Worm (Caenorhabditis elegans) whole organism, L3 larva: ENCODE data around the gene lap-1.

Experiments
- R02D3.7 ChIP-seq: fragments of 150-350 bp; optimal IDR thresholded peaks from 2 replicates; lab custom pipeline; 2014; ENCODE audit warnings: missing biosample characterization, missing genetic modification characterization
- aly-2 ChIP-seq: fragments of 150-350 bp; optimal IDR thresholded peaks from 2 replicates; lab custom pipeline; 2014; ENCODE audit warnings: missing biosample characterization, missing genetic modification characterization
- ama-1 ChIP-seq: fragments of 150-350 bp; optimal IDR thresholded peaks from 2 replicates; lab custom pipeline; 2018
- ceh-16 ChIP-seq: sonication (generic microtip); optimal IDR thresholded peaks from 2 replicates; lab custom pipeline; 2017; ENCODE audit warnings: missing biosample characterization, missing genetic modification characterization
- ceh-28 ChIP-seq: fragments of 150-350 bp; optimal IDR thresholded peaks from 2 replicates; lab custom pipeline; 2014; ENCODE audit warnings: missing biosample characterization, missing genetic modification reagents, missing genetic modification characterization
- ceh-82 ChIP-seq: fragments of 150-350 bp; optimal IDR thresholded peaks from 2 replicates; lab custom pipeline; 2014; ENCODE audit warnings: missing biosample characterization, missing genetic modification characterization
- ceh-9 ChIP-seq: sonication (generic microtip); optimal IDR thresholded peaks from 2 replicates; lab custom pipeline; 2018; ENCODE audit warnings: missing biosample characterization, missing genetic modification characterization
- daf-12 ChIP-seq: fragments of 150-350 bp; optimal IDR thresholded peaks from 2 replicates; lab custom pipeline; 2014; ENCODE audit warnings: missing biosample characterization, missing genetic modification reagents, missing genetic modification characterization
- egl-27 ChIP-seq: sonication (generic microtip); optimal IDR thresholded peaks from 4 replicates; lab custom pipeline; 2017; ENCODE audit warnings: missing biosample characterization, missing genetic modification reagents, missing genetic modification characterization
- egl-5 ChIP-seq: fragments of 150-350 bp; optimal IDR thresholded peaks from 2 replicates; lab custom pipeline; 2017; ENCODE audit warnings: missing biosample characterization, missing genetic modification reagents, missing genetic modification characterization, inconsistent platforms
- elt-1 ChIP-seq: fragments of 150-350 bp; optimal IDR thresholded peaks from 2 replicates; lab custom pipeline; 2014; ENCODE audit warnings: missing biosample characterization, missing genetic modification characterization
- elt-2 ChIP-seq: sonication (generic microtip); optimal IDR thresholded peaks from 2 replicates; lab custom pipeline; 2016; ENCODE audit warnings: missing genetic modification reagents, mild to moderate bottlenecking, missing genetic modification characterization, missing compliant biosample characterization
- eor-1 ChIP-seq, 2 experiments: fragments of 150-350 bp; optimal IDR thresholded peaks; 2 replicates each; lab custom pipeline; 2014 to 2018; ENCODE audit warnings: missing biosample characterization in 2 of 2, missing genetic modification characterization in 2 of 2
- fkh-2 ChIP-seq: fragments of 150-350 bp; optimal IDR thresholded peaks from 2 replicates; lab custom pipeline; 2014; ENCODE audit warnings: missing biosample characterization, missing genetic modification reagents, missing genetic modification characterization
- fos-1 ChIP-seq: fragments of 150-350 bp; optimal IDR thresholded peaks from 2 replicates; lab custom pipeline; 2014; ENCODE audit warnings: missing biosample characterization, missing genetic modification characterization
- hmg-11 ChIP-seq: sonication (generic microtip); optimal IDR thresholded peaks from 2 replicates; lab custom pipeline; 2016; ENCODE audit warnings: missing genetic modification characterization, missing compliant biosample characterization
- jun-1 ChIP-seq: fragments of 150-350 bp; optimal IDR thresholded peaks from 2 replicates; lab custom pipeline; 2014; ENCODE audit warnings: missing biosample characterization, missing genetic modification reagents, missing genetic modification characterization
- lin-15B ChIP-seq: fragments of 150-350 bp; optimal IDR thresholded peaks from 2 replicates; lab custom pipeline; 2014; ENCODE audit warnings: missing biosample characterization, missing genetic modification characterization
- lin-39 ChIP-seq: fragments of 150-350 bp; optimal IDR thresholded peaks from 2 replicates; lab custom pipeline; 2018; ENCODE audit warnings: missing biosample characterization, missing genetic modification reagents, missing genetic modification characterization
- mdl-1 ChIP-seq: fragments of 150-350 bp; optimal IDR thresholded peaks from 2 replicates; lab custom pipeline; 2014; ENCODE audit warnings: missing biosample characterization, missing genetic modification characterization
- mml-1 ChIP-seq: fragments of 150-350 bp; sonication (generic microtip); optimal IDR thresholded peaks from 3 replicates; lab custom pipeline; 2014; ENCODE audit warnings: missing biosample characterization, missing genetic modification characterization
- nfya-1 ChIP-seq: sonication (generic microtip); optimal IDR thresholded peaks from 2 replicates; lab custom pipeline; 2017; ENCODE audit warnings: missing genetic modification characterization, mild to moderate bottlenecking, missing compliant biosample characterization, antibody characterized with exemption, moderate library complexity; ENCODE audit not compliant: insufficient read depth
- nhr-12 ChIP-seq: fragments of 150-350 bp; optimal IDR thresholded peaks from 2 replicates; lab custom pipeline; 2014; ENCODE audit warnings: missing biosample characterization, missing genetic modification characterization
- nhr-23 ChIP-seq: fragments of 150-350 bp; optimal IDR thresholded peaks from 2 replicates; lab custom pipeline; 2014; ENCODE audit warnings: missing biosample characterization, missing genetic modification reagents, missing genetic modification characterization
- nhr-237 ChIP-seq: fragments of 150-350 bp; optimal IDR thresholded peaks from 2 replicates; lab custom pipeline; 2014; ENCODE audit warnings: missing biosample characterization, missing genetic modification characterization
- nhr-28 ChIP-seq: fragments of 150-350 bp; optimal IDR thresholded peaks from 2 replicates; lab custom pipeline; 2014; ENCODE audit warnings: missing biosample characterization, missing genetic modification characterization
- nhr-67 ChIP-seq: fragments of 150-350 bp; optimal IDR thresholded peaks from 2 replicates; lab custom pipeline; 2014; ENCODE audit warnings: missing biosample characterization, missing genetic modification characterization
- nhr-76 ChIP-seq: fragments of 150-350 bp; sonication (generic microtip); optimal IDR thresholded peaks from 5 replicates; lab custom pipeline; 2014; ENCODE audit warnings: missing biosample characterization, missing genetic modification characterization
- nhr-77 ChIP-seq: fragments of 150-350 bp; optimal IDR thresholded peaks from 2 replicates; lab custom pipeline; 2014; ENCODE audit warnings: missing biosample characterization, missing genetic modification characterization
- pha-4 ChIP-seq: fragments of 150-350 bp; optimal IDR thresholded peaks from 2 replicates; lab custom pipeline; 2014; ENCODE audit warnings: missing biosample characterization, missing genetic modification reagents, missing genetic modification characterization
- pqm-1 ChIP-seq: fragments of 150-350 bp; optimal IDR thresholded peaks from 2 replicates; lab custom pipeline; 2017; ENCODE audit warnings: missing biosample characterization, missing genetic modification characterization, inconsistent platforms
- sea-2 ChIP-seq: fragments of 150-350 bp; sonication (generic microtip); optimal IDR thresholded peaks from 4 replicates; lab custom pipeline; 2014; ENCODE audit warnings: missing biosample characterization, missing genetic modification reagents, missing genetic modification characterization
- skn-1 ChIP-seq: fragments of 150-350 bp; optimal IDR thresholded peaks from 2 replicates; lab custom pipeline; 2014; ENCODE audit warnings: missing biosample characterization, missing genetic modification characterization
- snpc-4 ChIP-seq: fragments of 150-350 bp; optimal IDR thresholded peaks from 2 replicates; lab custom pipeline; 2014; ENCODE audit warnings: missing biosample characterization, missing genetic modification characterization
- tbx-2 ChIP-seq: sonication (generic microtip); optimal IDR thresholded peaks from 2 replicates; lab custom pipeline; 2016; ENCODE audit warnings: mild to moderate bottlenecking, missing genetic modification characterization, missing compliant biosample characterization
- unc-39 ChIP-seq: sonication (generic microtip); optimal IDR thresholded peaks from 4 replicates; lab custom pipeline; 2017; ENCODE audit warnings: missing biosample characterization, missing genetic modification characterization
- unc-62 ChIP-seq: fragments of 150-350 bp; sonication (generic microtip); optimal IDR thresholded peaks from 4 replicates; lab custom pipeline; 2014; ENCODE audit warnings: missing biosample characterization, missing genetic modification reagents, missing genetic modification characterization
- zag-1 ChIP-seq: fragments of 150-350 bp; optimal IDR thresholded peaks from 2 replicates; lab custom pipeline; 2014; ENCODE audit warnings: missing biosample characterization, missing genetic modification characterization
- ztf-4 ChIP-seq: fragments of 150-350 bp; optimal IDR thresholded peaks from 2 replicates; lab custom pipeline; 2014; ENCODE audit warnings: missing biosample characterization, missing genetic modification characterization

The lap-1 gene

DNA sequence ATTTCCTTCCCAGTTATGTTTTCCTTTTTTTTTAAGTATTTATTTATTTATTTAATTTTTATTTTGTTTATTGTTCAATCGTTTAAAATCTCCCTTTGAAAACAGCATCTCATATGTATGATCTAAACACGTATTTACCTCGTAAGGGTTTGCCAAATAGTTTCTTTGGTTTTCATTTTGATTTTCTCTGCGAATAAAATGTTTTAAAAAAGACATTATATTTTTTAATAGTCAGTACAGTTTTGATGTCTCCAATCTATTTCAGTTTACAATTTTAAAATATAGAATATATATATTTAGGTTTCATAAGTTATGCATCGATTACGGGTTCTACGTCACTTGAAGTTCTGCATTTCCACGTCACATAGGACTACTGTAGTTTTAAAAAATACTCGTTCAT is 21.1 kb downstream of the lap-1 start, which contains the start of gene R05D3.12:
TSS of gene R05D3.12 (plus strand) at position 301 of the 400 bp plus-strand sequence.
- TF ChIP-seq nhr-67 (no peak), lin-39 (tag; lab: Kevin White, UChicago) (no peak), skn-1 (tag; lab: Kevin White, UChicago) (no peak), aly-2 (tag; lab: Kevin White, UChicago) (no peak), mdl-1 (no peak), ama-1 (no peak), nhr-76 (no peak), elt-1 (tag; lab: Kevin White, UChicago) (no peak), snpc-4 (tag; lab: Kevin White, UChicago) (no peak), pqm-1 (tag; lab: Kevin White, UChicago) (no peak), elt-2 (no peak)

DNA sequence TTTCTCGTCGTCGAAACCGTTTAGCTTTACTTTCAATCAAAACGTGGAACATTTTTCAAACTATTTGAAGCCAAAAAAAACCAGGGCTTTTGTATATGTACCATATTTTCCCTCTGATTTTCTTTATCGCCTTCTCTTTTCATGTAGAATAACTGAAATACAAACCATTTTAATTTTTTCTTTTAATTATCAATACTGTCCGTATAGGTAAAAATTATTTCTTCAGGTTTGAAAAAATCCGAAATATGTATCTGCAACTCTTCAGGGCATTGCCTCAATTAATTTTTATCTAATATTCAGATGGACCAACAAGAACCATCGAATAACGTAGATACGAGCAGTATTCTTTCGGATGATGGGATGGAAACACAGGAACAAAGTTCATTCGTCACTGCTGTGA is 26.7 kb downstream of the lap-1 start, which contains the start of gene met-2:
TSS of gene met-2 (plus strand) at position 301 of the 400 bp plus-strand sequence.
- TF ChIP-seq nhr-23 (peak; percentile 10), nhr-76 (no peak)

DNA sequence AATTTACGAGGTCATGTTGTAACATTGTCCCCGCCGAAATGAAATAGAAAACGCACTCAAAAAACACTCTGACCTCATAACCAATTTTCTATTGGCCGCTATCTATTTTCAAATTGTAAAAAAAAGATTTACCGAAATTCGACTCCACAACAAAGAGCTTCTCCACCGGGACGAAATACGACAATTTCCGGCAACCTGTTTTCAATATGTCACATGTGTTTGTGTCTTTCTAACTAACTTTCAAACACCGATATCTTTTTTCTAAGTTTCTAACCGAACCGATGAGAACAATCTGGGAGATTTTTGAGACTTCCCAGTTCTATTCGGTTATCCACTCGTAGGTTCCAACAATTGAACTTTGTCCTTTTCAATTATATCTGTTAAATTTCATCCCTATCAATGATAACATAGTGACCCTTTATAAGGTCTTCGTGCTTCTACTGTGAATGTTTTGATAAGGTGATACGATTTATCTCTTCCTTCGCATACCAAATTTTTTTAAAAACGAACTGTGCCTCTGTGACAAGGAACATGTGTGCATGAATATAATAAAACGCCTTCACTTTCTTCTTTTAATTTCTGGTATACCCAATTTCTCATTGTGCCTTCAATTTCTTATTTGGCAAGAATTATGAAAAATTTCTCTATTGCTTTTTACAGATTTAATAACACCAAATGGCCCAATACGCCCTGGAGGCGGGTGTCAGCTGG is 30.0 kb downstream of the lap-1 start, which contains the start of gene lmbr-1:
TSS of gene lmbr-1 (plus strand) at position 661 of the 711 bp plus-strand sequence.
- TF ChIP-seq egl-5 (tag; lab: Kevin White, UChicago) (no peak), eor-1 (tag; optimal IDR thresholded peaks at IDR 0.05; lab: Kevin White, UChicago) (no peak), elt-2 (no peak), nhr-23 (no peak), ceh-16 (tag; lab: Kevin White, UChicago) (no peak), lin-39 (tag; lab: Kevin White, UChicago) (no peak), snpc-4 (tag; lab: Kevin White, UChicago) (no peak), mml-1 (tag; lab: Kevin White, UChicago) (no peak), unc-39 (tag; lab: Kevin White, UChicago) (no peak), lin-15B (no peak), ama-1 (no peak), hmg-11 (tag; lab: Kevin White, UChicago) (no peak)
- TF ChIP-seq, all 47 proteins: peak for 0

DNA sequence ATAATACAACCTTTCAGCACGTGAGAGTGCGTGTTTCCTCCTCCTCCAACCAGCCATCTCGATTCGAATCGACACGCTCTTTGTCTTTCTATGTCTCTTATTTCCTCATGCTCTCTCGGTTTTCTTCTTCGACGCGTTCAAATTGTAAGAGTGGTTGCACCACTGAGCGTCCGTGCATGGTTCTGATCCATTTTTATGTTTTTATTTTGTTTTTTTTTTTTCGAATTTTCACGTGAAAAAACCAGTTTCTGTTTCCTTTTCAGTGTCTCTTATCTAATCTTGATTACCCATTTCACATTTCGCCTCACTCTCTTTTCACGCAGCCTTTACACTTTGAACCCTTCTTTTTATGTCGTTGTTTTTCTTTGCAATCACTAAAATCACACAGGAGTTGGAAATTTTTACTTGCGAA is 30.9 kb downstream of the lap-1 start:
- TF ChIP-seq R02D3.7 (no peak), pqm-1 (tag; lab: Kevin White, UChicago) (peak; percentile 14), egl-5 (tag; lab: Kevin White, UChicago) (peak; percentile 59), mml-1 (tag; lab: Kevin White, UChicago) (no peak), ceh-9 (tag; lab: Kevin White, UChicago) (no peak), ceh-28 (tag; lab: Kevin White, UChicago) (no peak), nfya-1 (tag; lab: Kevin White, UChicago) (peak; percentile 88), mdl-1 (peak; percentile 55), egl-27 (tag; lab: Kevin White, UChicago) (no peak), nhr-23 (no peak), elt-2 (peak; percentile 85), nhr-237 (tag; lab: Kevin White, UChicago) (no peak), nhr-12 (tag; lab: Kevin White, UChicago) (no peak), sea-2 (GFP tag; lab: Kevin White, UChicago) (no peak), ztf-4 (tag; lab: Kevin White, UChicago) (no peak), jun-1 (peak; percentile 6), lin-39 (tag; lab: Kevin White, UChicago) (no peak), tbx-2 (tag; lab: Kevin White, UChicago) (no peak), daf-12 (no peak), nhr-28 (tag; lab: Kevin White, UChicago) (no peak), hmg-11 (tag; lab: Kevin White, UChicago) (peak; percentile 17), nhr-76 (no peak), nhr-67 (no peak), snpc-4 (tag; lab: Kevin White, UChicago) (peak; percentile 19), ceh-82 (no peak), ceh-16 (tag; lab: Kevin White, UChicago) (no peak), nhr-77 (tag; lab: Kevin White, UChicago) (no peak), unc-39 (tag; lab: Kevin White, UChicago) (no peak), elt-1 (tag; lab: Kevin White, UChicago) (peak; percentile 70), pha-4 (peak; percentile 2), fos-1 (no peak), unc-62 (GFP tag; lab: Kevin White, UChicago) (no peak), zag-1 (tag; lab: Kevin White, UChicago) (no peak), fkh-2 (no peak)
